Worm (Caenorhabditis elegans) whole organism, young adult: ENCODE results near the gene dnj-5.

Experiments
- B0035.1 ChIP-seq: sonication (generic microtip); optimal IDR thresholded peaks from 2 replicates; lab custom pipeline; 2016; ENCODE audit warnings: missing genetic modification characterization, mild to moderate bottlenecking, missing compliant biosample characterization, missing genotype, missing genetic modification reagents
- B0336.3 ChIP-seq: fragments of 200-800 bp; sonication (Bioruptor generic); IDR thresholded peaks from 2 replicates; pipeline ENCODE4 v1.3.6; 2022; ENCODE audit warnings: missing genetic modification characterization, missing compliant biosample characterization
- C17E4.6 ChIP-seq: fragments of 200-800 bp; sonication (Bioruptor generic); IDR thresholded peaks from 2 replicates; pipeline ENCODE4 v1.3.6; 2022; ENCODE audit warnings: missing genetic modification reagents, missing genetic modification characterization, missing compliant biosample characterization
- F23B12.7 ChIP-seq: sonication (generic microtip); optimal IDR thresholded peaks from 2 replicates; lab custom pipeline; 2017; ENCODE audit warnings: missing genetic modification characterization, mild to moderate bottlenecking, missing compliant biosample characterization, antibody characterized with exemption, moderate library complexity; ENCODE audit not compliant: insufficient read depth
- F57A8.1 ChIP-seq: fragments of 200-800 bp; sonication (Bioruptor generic); optimal IDR thresholded peaks from 2 replicates; lab custom pipeline; 2018; ENCODE audit warnings: mild to moderate bottlenecking, missing genetic modification characterization, moderate library complexity, missing compliant biosample characterization
- K11D2.4 ChIP-seq: fragments of 200-800 bp; sonication (Bioruptor generic); IDR thresholded peaks from 2 replicates; pipeline ENCODE4 v1.3.6; 2022; ENCODE audit warnings: missing genetic modification reagents, missing genetic modification characterization, missing compliant biosample characterization
- T26A5.8 ChIP-seq: sonication (generic microtip); optimal IDR thresholded peaks from 2 replicates; lab custom pipeline; 2016; ENCODE audit warnings: missing genetic modification characterization, missing compliant biosample characterization
- Y67H2A.10 ChIP-seq: fragments of 200-800 bp; sonication (Bioruptor generic); conservative IDR thresholded peaks from 2 replicates; pipeline ENCODE4 v1.3.6; 2022; ENCODE audit warnings: missing genetic modification reagents, missing genetic modification characterization, missing compliant biosample characterization
- Y95B8A.8 ChIP-seq: fragments of 200-800 bp; sonication (Bioruptor generic); IDR thresholded peaks from 2 replicates; pipeline ENCODE4 v1.3.6; 2022; ENCODE audit warnings: missing genetic modification reagents, missing genetic modification characterization, missing compliant biosample characterization
- akir-1 ChIP-seq: fragments of 200-800 bp; sonication (Bioruptor generic); optimal IDR thresholded peaks from 2 replicates; lab custom pipeline; 2018; ENCODE audit warnings: mild to moderate bottlenecking, missing genetic modification characterization, moderate library complexity, missing compliant biosample characterization
- atf-7 ChIP-seq: sonication (generic microtip); optimal IDR thresholded peaks from 2 replicates; lab custom pipeline; 2017; ENCODE audit warnings: mild to moderate bottlenecking, missing genetic modification characterization, missing compliant biosample characterization
- athp-1 ChIP-seq: sonication (generic microtip); optimal IDR thresholded peaks from 2 replicates; lab custom pipeline; 2017; ENCODE audit warnings: mild to moderate bottlenecking, missing genetic modification characterization, missing compliant biosample characterization
- attf-6 ChIP-seq: fragments of 200-800 bp; sonication (Bioruptor generic); IDR thresholded peaks from 2 replicates; pipeline ENCODE4 v1.3.6; 2022; ENCODE audit warnings: missing genetic modification reagents, missing genetic modification characterization, missing compliant biosample characterization
- bed-1 ChIP-seq: fragments of 200-800 bp; sonication (Bioruptor generic); IDR thresholded peaks from 2 replicates; pipeline ENCODE4 v1.3.6; 2022; ENCODE audit warnings: missing genetic modification reagents, missing genetic modification characterization, missing compliant biosample characterization
- cebp-1 ChIP-seq, 2 experiments: fragments of 200-800 bp in 1 of 2; sonication (Bioruptor generic) in 1 of 2; sonication (generic microtip) in 1 of 2; IDR thresholded peaks in 1 of 2; optimal IDR thresholded peaks in 1 of 2; 2 replicates each; pipeline versions ENCODE4 v1.3.6 to Lab custom; 2017 to 2022; ENCODE audit warnings: missing compliant biosample characterization in 2 of 2, missing genetic modification characterization in 2 of 2, mild to moderate bottlenecking in 1 of 2, missing genetic modification reagents in 1 of 2, moderate library complexity in 1 of 2
- cebp-2 ChIP-seq: fragments of 200-800 bp; sonication (Bioruptor generic); IDR thresholded peaks from 2 replicates; pipeline ENCODE4 v1.3.6; 2022; ENCODE audit warnings: missing genetic modification characterization, missing compliant biosample characterization
- ceh-100 ChIP-seq: fragments of 200-800 bp; sonication (Bioruptor generic); IDR thresholded peaks from 2 replicates; pipeline ENCODE4 v1.3.6; 2022; ENCODE audit warnings: missing genetic modification reagents, missing genetic modification characterization, missing compliant biosample characterization
- ceh-58 ChIP-seq: fragments of 200-800 bp; sonication (Bioruptor generic); IDR thresholded peaks from 2 replicates; pipeline ENCODE4 v1.3.6; 2022; ENCODE audit warnings: missing genetic modification characterization, missing compliant biosample characterization
- ceh-91 ChIP-seq: fragments of 200-800 bp; sonication (Bioruptor generic); IDR thresholded peaks from 2 replicates; pipeline ENCODE4 v1.3.6; 2022; ENCODE audit warnings: missing genetic modification reagents, missing genetic modification characterization, missing compliant biosample characterization
- dpl-1 ChIP-seq: fragments of 150-350 bp; optimal IDR thresholded peaks from 2 replicates; lab custom pipeline; 2014; ENCODE audit warnings: missing biosample characterization, missing genetic modification reagents, missing genetic modification characterization
- efl-1 ChIP-seq: fragments of 150-350 bp; optimal IDR thresholded peaks from 2 replicates; lab custom pipeline; 2014; ENCODE audit warnings: missing biosample characterization, missing genetic modification reagents, missing genetic modification characterization
- egl-44 ChIP-seq: fragments of 200-800 bp; sonication (Bioruptor generic); IDR thresholded peaks from 2 replicates; pipeline ENCODE4 v1.3.6; 2022; ENCODE audit warnings: missing genetic modification reagents, missing genetic modification characterization, missing compliant biosample characterization
- ets-4 ChIP-seq: fragments of 200-800 bp; sonication (Bioruptor generic); optimal IDR thresholded peaks from 2 replicates; lab custom pipeline; 2018; ENCODE audit warnings: mild to moderate bottlenecking, missing genetic modification characterization, missing compliant biosample characterization
- gei-17 ChIP-seq: fragments of 200-800 bp; sonication (Bioruptor generic); optimal IDR thresholded peaks from 2 replicates; lab custom pipeline; 2018; ENCODE audit warnings: mild to moderate bottlenecking, missing genetic modification characterization, missing compliant biosample characterization
- him-1 ChIP-seq: sonication (generic microtip); optimal IDR thresholded peaks from 2 replicates; lab custom pipeline; 2016; ENCODE audit warnings: missing genotype, missing genetic modification reagents, missing genetic modification characterization, missing compliant biosample characterization
- hlh-12 ChIP-seq: sonication (generic microtip); optimal IDR thresholded peaks from 2 replicates; lab custom pipeline; 2016; ENCODE audit warnings: missing genetic modification characterization, missing compliant biosample characterization
- hmg-1.2 ChIP-seq: fragments of 200-800 bp; sonication (Bioruptor generic); IDR thresholded peaks from 2 replicates; pipeline ENCODE4 v1.3.6; 2022; ENCODE audit warnings: missing genetic modification reagents, missing genetic modification characterization, missing compliant biosample characterization
- hmg-20 ChIP-seq: fragments of 200-800 bp; sonication (Bioruptor generic); IDR thresholded peaks from 2 replicates; pipeline ENCODE4 v1.3.6; 2022; ENCODE audit warnings: missing genetic modification reagents, missing genetic modification characterization, missing compliant biosample characterization
- lin-35 ChIP-seq, 3 experiments: fragments of 150-350 bp in 2 of 3; sonication (generic microtip) in 1 of 3; optimal IDR thresholded peaks; 2 replicates each; lab custom pipeline; 2014 to 2018; ENCODE audit warnings: missing biosample characterization in 3 of 3, missing genetic modification characterization in 3 of 3, missing genetic modification reagents in 3 of 3
- lin-40 ChIP-seq: sonication (generic microtip); optimal IDR thresholded peaks from 2 replicates; lab custom pipeline; 2016; ENCODE audit warnings: missing genetic modification characterization, mild to moderate bottlenecking, missing compliant biosample characterization, missing genotype, missing genetic modification reagents
- madf-10 ChIP-seq: sonication (generic microtip); optimal IDR thresholded peaks from 2 replicates; lab custom pipeline; 2016; ENCODE audit warnings: mild to moderate bottlenecking, missing genetic modification characterization, missing compliant biosample characterization
- madf-8 ChIP-seq: fragments of 200-800 bp; sonication (Bioruptor generic); conservative IDR thresholded peaks from 2 replicates; pipeline ENCODE4 v1.3.6; 2022; ENCODE audit warnings: missing genetic modification reagents, missing genetic modification characterization, missing compliant biosample characterization
- mes-4 ChIP-seq: sonication (generic microtip); optimal IDR thresholded peaks from 2 replicates; lab custom pipeline; 2016; ENCODE audit warnings: missing genotype, missing genetic modification characterization, missing compliant biosample characterization
- mxl-1 ChIP-seq: sonication (generic microtip); optimal IDR thresholded peaks from 2 replicates; lab custom pipeline; 2016; ENCODE audit warnings: missing genetic modification characterization, missing compliant biosample characterization
- nfya-1 ChIP-seq: sonication (generic microtip); optimal IDR thresholded peaks from 2 replicates; lab custom pipeline; 2017; ENCODE audit warnings: antibody characterized with exemption, missing compliant biosample characterization, missing genetic modification characterization, borderline replicate concordance; ENCODE audit not compliant: insufficient read depth
- nhr-120 ChIP-seq: fragments of 200-800 bp; sonication (Bioruptor generic); IDR thresholded peaks from 2 replicates; pipeline ENCODE4 v1.3.6; 2022; ENCODE audit warnings: missing genetic modification characterization, missing compliant biosample characterization
- nhr-90 ChIP-seq: sonication (generic microtip); optimal IDR thresholded peaks from 2 replicates; lab custom pipeline; 2016; ENCODE audit warnings: missing genotype, mild to moderate bottlenecking, missing genetic modification characterization, missing compliant biosample characterization
- rcor-1 ChIP-seq: fragments of 200-800 bp; sonication (Bioruptor generic); IDR thresholded peaks from 2 replicates; pipeline ENCODE4 v1.3.6; 2022; ENCODE audit warnings: missing genetic modification reagents, missing genetic modification characterization, missing compliant biosample characterization
- sea-2 ChIP-seq: fragments of 200-800 bp; sonication (Bioruptor generic); IDR thresholded peaks from 2 replicates; pipeline ENCODE4 v1.3.6; 2022; ENCODE audit warnings: missing genetic modification characterization, missing compliant biosample characterization
- snpc-1.1 ChIP-seq: sonication (generic microtip); optimal IDR thresholded peaks from 2 replicates; lab custom pipeline; 2017; ENCODE audit warnings: missing genetic modification characterization, mild to moderate bottlenecking, missing compliant biosample characterization, antibody characterized with exemption, moderate library complexity, missing genotype, missing genetic modification reagents; ENCODE audit not compliant: insufficient read depth
- sptf-2 ChIP-seq: fragments of 200-800 bp; sonication (Bioruptor generic); optimal IDR thresholded peaks from 2 replicates; lab custom pipeline; 2018; ENCODE audit warnings: mild to moderate bottlenecking, missing genetic modification characterization, missing compliant biosample characterization
- tbp1 ChIP-seq: fragments of 200-800 bp; sonication (Bioruptor generic); optimal IDR thresholded peaks from 2 replicates; lab custom pipeline; 2018; ENCODE audit warnings: mild to moderate bottlenecking, missing genetic modification characterization, missing compliant biosample characterization
- tbx-9 ChIP-seq: sonication (generic microtip); optimal IDR thresholded peaks from 2 replicates; lab custom pipeline; 2016; ENCODE audit warnings: borderline replicate concordance, missing genetic modification characterization, inconsistent platforms, missing compliant biosample characterization
- unc-130 ChIP-seq: sonication (generic microtip); optimal IDR thresholded peaks from 2 replicates; lab custom pipeline; 2016; ENCODE audit warnings: missing genetic modification reagents, missing genetic modification characterization, missing compliant biosample characterization
- unc-62 ChIP-seq: fragments of 150-350 bp; optimal IDR thresholded peaks from 2 replicates; lab custom pipeline; 2014; ENCODE audit warnings: missing biosample characterization, missing genetic modification reagents, missing genetic modification characterization
- xnd-1 ChIP-seq: sonication (generic microtip); optimal IDR thresholded peaks from 2 replicates; lab custom pipeline; 2016; ENCODE audit warnings: missing genotype, missing genetic modification reagents, missing genetic modification characterization, missing compliant biosample characterization
- ztf-18 ChIP-seq: sonication (generic microtip); optimal IDR thresholded peaks from 2 replicates; lab custom pipeline; 2016; ENCODE audit warnings: missing genotype, mild to moderate bottlenecking, missing genetic modification characterization, missing compliant biosample characterization
- ztf-25 ChIP-seq: fragments of 200-800 bp; sonication (Bioruptor generic); IDR thresholded peaks from 2 replicates; pipeline ENCODE4 v1.3.6; 2022; ENCODE audit warnings: missing genetic modification reagents, missing genetic modification characterization, missing compliant biosample characterization
- ztf-26 ChIP-seq: sonication (generic microtip); optimal IDR thresholded peaks from 2 replicates; lab custom pipeline; 2017; ENCODE audit warnings: missing genetic modification characterization, missing compliant biosample characterization

dnj-5 gene

DNA sequence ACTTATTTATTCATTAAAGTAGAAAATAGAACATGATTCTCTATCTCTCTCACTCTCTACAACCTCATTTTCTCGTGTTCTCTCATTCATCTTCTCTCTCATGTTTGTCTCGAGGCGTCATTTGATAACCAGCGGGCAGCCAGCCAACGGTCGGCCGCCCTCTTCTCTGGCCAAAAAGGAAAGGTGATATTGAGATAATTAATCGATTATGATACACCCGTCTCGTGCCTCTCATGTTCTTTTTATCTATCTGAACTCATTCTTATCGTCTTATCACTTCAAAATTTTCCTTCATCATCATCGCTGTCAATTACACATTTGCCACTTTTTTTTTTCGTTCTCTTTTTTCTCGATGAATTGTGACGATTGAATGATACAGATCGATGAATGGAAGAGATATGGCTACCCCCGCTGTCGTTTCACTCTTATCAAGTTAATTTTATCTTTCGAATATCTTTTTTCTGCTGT, 15.4 kb downstream of the dnj-5 start (continued):
- no peak for TF ChIP-seq F57A8.1 (GFP tag; lab: Kevin White, UChicago)
- TF ChIP-seq madf-8 (GFP tag; lab: Robert Waterston, UW): no peak
- no peak for TF ChIP-seq mes-4 (tag; lab: Kevin White, UChicago)
- TF ChIP-seq ztf-18 (tag; lab: Kevin White, UChicago): no peak
- TF ChIP-seq tbp1 (GFP tag; lab: Kevin White, UChicago): peak; percentile 47
- no peak for TF ChIP-seq ztf-25 (GFP tag; lab: Robert Waterston, UW)
- TF ChIP-seq egl-44 (GFP tag; lab: Robert Waterston, UW): peak; percentile 46; the same call in 1 of the 2 replicates
- no peak for TF ChIP-seq nfya-1 (tag; lab: Kevin White, UChicago)
- no peak for TF ChIP-seq nhr-120 (GFP tag; lab: Robert Waterston, UW)
- TF ChIP-seq B0336.3 (GFP tag; lab: Robert Waterston, UW): peak; percentile 92
- no peak for TF ChIP-seq ceh-58 (GFP tag; lab: Robert Waterston, UW)
- TF ChIP-seq madf-10 (tag; lab: Kevin White, UChicago): peak; percentile 79
- TF ChIP-seq dpl-1 (GFP tag; lab: Kevin White, UChicago): no peak
- TF ChIP-seq F23B12.7 (tag; lab: Kevin White, UChicago): peak; percentile 5
- no peak for TF ChIP-seq ceh-91
- peak; percentile 77 for TF ChIP-seq nhr-90
- no peak for TF ChIP-seq Y67H2A.10 (GFP tag; lab: Robert Waterston, UW)
- TF ChIP-seq bed-1 (GFP tag; lab: Robert Waterston, UW): no peak
- no peak for TF ChIP-seq tbx-9
- peak; percentile 79 for TF ChIP-seq ets-4
- no peak for TF ChIP-seq xnd-1
- peak; percentile 57 for TF ChIP-seq sptf-2 (GFP tag; lab: Kevin White, UChicago)
- peak; percentile 30; the same call in 1 of the 2 replicates for TF ChIP-seq hmg-1.2 (GFP tag; lab: Robert Waterston, UW)
- TF ChIP-seq unc-62 (GFP tag; lab: Kevin White, UChicago): no peak
- no peak for TF ChIP-seq hlh-12 (tag; lab: Kevin White, UChicago)
- 0 out of 2 replicates have a peak, but pooled peaks have one; percentile 17 for TF ChIP-seq ceh-100 (GFP tag; lab: Robert Waterston, UW)
- peak; percentile 88 for TF ChIP-seq lin-40 (tag; lab: Kevin White, UChicago)
- TF ChIP-seq sea-2 (GFP tag; lab: Robert Waterston, UW): no peak
- 0 out of 2 replicates have a peak, but pooled peaks have one; percentile 30 for TF ChIP-seq Y95B8A.8 (GFP tag; lab: Robert Waterston, UW)
- TF ChIP-seq efl-1 (GFP tag; lab: Kevin White, UChicago): no peak
- TF ChIP-seq B0035.1 (tag; lab: Kevin White, UChicago): no peak
- TF ChIP-seq T26A5.8 (tag; lab: Kevin White, UChicago): no peak
- peak; percentile 95 for TF ChIP-seq atf-7 (tag; lab: Kevin White, UChicago)
- no peak for TF ChIP-seq unc-130 (GFP tag; lab: Kevin White, UChicago)
- TF ChIP-seq athp-1: no peak
- TF ChIP-seq C17E4.6 (GFP tag; lab: Robert Waterston, UW): no peak
- no peak for TF ChIP-seq akir-1 (GFP tag; lab: Kevin White, UChicago)
- TF ChIP-seq snpc-1.1 (tag; lab: Kevin White, UChicago): no peak
- no peak for TF ChIP-seq cebp-2 (GFP tag; lab: Robert Waterston, UW)
- TF ChIP-seq cebp-1 (GFP tag; IDR thresholded peaks at IDR 0.05; lab: Robert Waterston, UW): no peak
- TF ChIP-seq cebp-1 (tag; optimal IDR thresholded peaks at IDR 0.05; lab: Kevin White, UChicago): peak; percentile 79
- no peak for TF ChIP-seq attf-6 (GFP tag; lab: Robert Waterston, UW)
- TF ChIP-seq ztf-26 (tag; lab: Kevin White, UChicago): peak; percentile 87
- TF ChIP-seq gei-17 (GFP tag; lab: Kevin White, UChicago): no peak
- no peak for TF ChIP-seq mxl-1 (tag; lab: Kevin White, UChicago)
- no peak for TF ChIP-seq rcor-1 (GFP tag; lab: Robert Waterston, UW)
- no peak for TF ChIP-seq lin-35 (GFP tag; optimal IDR thresholded peaks at IDR 0.05; lab: Kevin White, UChicago)
- TF ChIP-seq K11D2.4: peak; percentile 51
- no peak for TF ChIP-seq hmg-20 (GFP tag; lab: Robert Waterston, UW)
- TF ChIP-seq him-1 (tag; lab: Kevin White, UChicago): no peak
